Fruit fly (Drosophila melanogaster): ENCODE results near the gene Mrp5.

Mrp5 gene

DNA sequence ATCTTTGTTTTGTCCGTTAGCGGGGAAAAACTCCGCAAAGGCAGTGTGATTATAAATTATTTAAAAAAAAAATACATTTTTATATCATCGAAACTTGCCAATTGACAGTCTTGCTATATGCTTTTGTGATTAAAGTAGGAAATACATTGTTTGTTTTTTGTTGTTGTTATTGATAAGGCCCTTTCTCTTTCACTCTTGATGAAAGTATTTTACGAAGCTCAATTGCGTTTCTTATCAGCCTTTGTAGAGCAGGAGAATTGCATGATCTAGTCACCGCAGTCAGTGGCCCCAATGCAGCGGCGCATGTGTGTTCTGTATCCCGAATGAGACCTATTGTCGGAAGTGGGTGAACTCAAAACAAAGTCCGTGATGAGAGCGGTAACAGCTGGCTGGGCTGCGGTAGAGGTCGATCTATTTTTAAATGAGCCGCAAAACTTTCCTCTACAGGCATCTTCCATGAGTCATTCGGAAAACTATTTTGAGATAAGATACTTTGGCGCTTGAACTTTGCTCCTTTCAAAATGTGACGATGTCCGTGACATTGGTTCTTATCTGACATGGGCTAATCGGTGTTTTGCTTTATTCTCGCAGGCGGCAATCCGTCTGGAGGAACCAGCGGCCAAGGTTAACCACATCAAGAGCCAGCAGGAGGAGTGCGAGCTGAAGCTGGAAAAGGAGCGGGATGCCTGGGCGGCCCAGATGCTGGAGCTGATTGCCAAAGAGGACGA, 35.0 kb upstream of the Mrp5 start:
- TF ChIP-seq Vsx2 (GFP tag; optimal IDR thresholded peaks at IDR 0.05; ENCODE audit: partially characterized antibody) (no peak), Dfd (GFP tag; optimal IDR thresholded peaks at IDR 0.05) (no peak), Dif (GFP tag; optimal IDR thresholded peaks at IDR 0.05; ENCODE audit: partially characterized antibody) (no peak), sage (GFP tag; optimal IDR thresholded peaks at IDR 0.05) (no peak), Hr78 (GFP tag; optimal IDR thresholded peaks at IDR 0.05) (no peak), br (GFP tag; optimal IDR thresholded peaks at IDR 0.05) (peak; percentile 7), Rel (GFP tag; optimal IDR thresholded peaks at IDR 0.05) (no peak), Rel (tag; optimal IDR thresholded peaks at IDR 0.05) (peak; percentile 83), jim (GFP tag; optimal IDR thresholded peaks at IDR 0.05) (no peak)

DNA sequence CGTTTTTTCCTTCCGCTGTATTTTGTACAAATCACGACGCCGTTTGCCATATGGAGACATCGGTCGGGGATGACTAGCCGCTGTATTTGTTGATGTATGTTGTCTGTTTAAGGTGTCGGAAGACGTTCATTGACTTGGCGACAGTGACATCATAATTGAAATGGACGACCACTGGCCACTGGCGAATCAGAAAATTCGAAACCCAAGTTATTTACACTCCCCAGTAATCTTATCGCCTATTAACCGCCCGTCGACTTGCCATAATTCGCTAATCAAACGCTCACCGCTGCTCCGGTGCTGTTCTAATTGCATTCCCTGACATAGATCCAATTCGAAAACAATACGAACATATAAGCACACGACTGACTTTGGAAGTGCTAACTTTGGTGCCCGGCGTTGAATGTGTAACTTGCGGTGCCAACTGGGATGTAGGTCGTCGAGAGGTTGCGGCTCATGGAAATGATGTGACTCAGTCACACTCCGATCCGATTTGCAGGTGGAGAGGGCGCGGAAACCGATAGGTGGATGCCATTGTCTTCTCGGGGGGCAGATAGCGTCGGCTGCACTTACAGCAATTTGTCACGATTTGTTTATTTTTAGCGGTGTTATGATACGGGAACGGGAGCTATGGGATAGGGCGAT, 34.2 kb upstream of the Mrp5 start:
- no peak for TF ChIP-seq Abd-B (GFP tag; optimal IDR thresholded peaks at IDR 0.05)
- TF ChIP-seq N (GFP tag; optimal IDR thresholded peaks at IDR 0.05): no peak
- TF ChIP-seq Hr78 (GFP tag; optimal IDR thresholded peaks at IDR 0.05): no peak
- TF ChIP-seq Rel (GFP tag; optimal IDR thresholded peaks at IDR 0.05): no peak
- no peak for TF ChIP-seq Rel (tag; optimal IDR thresholded peaks at IDR 0.05)
- no peak for TF ChIP-seq sv (GFP tag; optimal IDR thresholded peaks at IDR 0.05)
- TF ChIP-seq dsf (GFP tag; optimal IDR thresholded peaks at IDR 0.05; ENCODE audit: borderline replicate concordance): no peak
- TF ChIP-seq Dif (GFP tag; optimal IDR thresholded peaks at IDR 0.05; ENCODE audit: partially characterized antibody): no peak
- no peak for TF ChIP-seq HLH106 (tag; optimal IDR thresholded peaks at IDR 0.05)
- TF ChIP-seq Mio (GFP tag; optimal IDR thresholded peaks at IDR 0.05): no peak
- TF ChIP-seq Hr83 (GFP tag; optimal IDR thresholded peaks at IDR 0.05; ENCODE audit: poor library complexity, severe bottlenecking): no peak
- TF ChIP-seq Sp1 (GFP tag; optimal IDR thresholded peaks at IDR 0.05): no peak
- TF ChIP-seq usp (GFP tag; optimal IDR thresholded peaks at IDR 0.05): no peak
- TF ChIP-seq Dfd (GFP tag; optimal IDR thresholded peaks at IDR 0.05): no peak
- no peak for TF ChIP-seq brk (GFP tag; optimal IDR thresholded peaks at IDR 0.05)
- TF ChIP-seq Myc (optimal IDR thresholded peaks at IDR 0.05): no peak
- TF ChIP-seq CG32264 (GFP tag; optimal IDR thresholded peaks at IDR 0.05): no peak
- TF ChIP-seq fru (GFP tag; optimal IDR thresholded peaks at IDR 0.05): no peak
- no peak for TF ChIP-seq jim (GFP tag; optimal IDR thresholded peaks at IDR 0.05)

DNA sequence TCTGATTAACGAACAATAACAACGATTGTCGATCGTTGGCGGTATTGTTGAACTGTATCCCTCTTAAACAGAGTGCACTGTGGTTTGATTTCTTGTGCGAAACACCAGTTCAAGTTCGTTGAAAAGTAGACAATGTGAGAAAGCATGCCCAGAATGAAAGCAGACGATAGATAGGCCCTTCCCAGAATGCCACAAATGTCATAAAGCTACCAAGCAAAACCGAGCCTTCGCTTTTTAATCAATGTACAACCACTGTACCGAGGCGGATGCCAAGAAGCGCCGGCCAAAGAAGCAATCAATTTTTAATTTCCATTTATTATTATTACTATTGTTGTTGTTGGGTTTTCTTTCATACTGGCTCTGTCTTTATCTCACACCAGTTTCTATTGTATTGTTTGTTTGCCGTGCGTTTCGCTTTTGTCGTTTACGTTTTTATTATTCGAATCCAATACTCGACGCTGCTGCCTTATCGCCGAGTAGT, 33.4 kb upstream of the Mrp5 start:
- TF ChIP-seq Myc (optimal IDR thresholded peaks at IDR 0.05) (no peak), OdsH (GFP tag; optimal IDR thresholded peaks at IDR 0.05) (peak; percentile 82), brk (GFP tag; optimal IDR thresholded peaks at IDR 0.05) (peak; percentile 75), dsf (GFP tag; optimal IDR thresholded peaks at IDR 0.05; ENCODE audit: borderline replicate concordance) (peak; percentile 23), fru (GFP tag; optimal IDR thresholded peaks at IDR 0.05) (peak; percentile 69), Rel (GFP tag; optimal IDR thresholded peaks at IDR 0.05) (peak; percentile 17), Rel (tag; optimal IDR thresholded peaks at IDR 0.05) (no peak), pan (optimal IDR thresholded peaks at IDR 0.05) (no peak), Hr83 (GFP tag; optimal IDR thresholded peaks at IDR 0.05; ENCODE audit: poor library complexity, severe bottlenecking) (peak; percentile 45), sv (GFP tag; optimal IDR thresholded peaks at IDR 0.05) (peak; percentile 77), rgr (GFP tag; optimal IDR thresholded peaks at IDR 0.05) (peak; percentile 87), N (GFP tag; optimal IDR thresholded peaks at IDR 0.05) (no peak), sage (GFP tag; optimal IDR thresholded peaks at IDR 0.05) (peak; percentile 40), Hnf4 (GFP tag; optimal IDR thresholded peaks at IDR 0.05) (peak; percentile 80), foxo (GFP tag; optimal IDR thresholded peaks at IDR 0.05) (peak; percentile 5 to 85), Jra (GFP tag; optimal IDR thresholded peaks at IDR 0.05) (peak; percentile 56), woc (GFP tag; optimal IDR thresholded peaks at IDR 0.05) (peak; percentile 41), dmrt93B (GFP tag; optimal IDR thresholded peaks at IDR 0.05) (peak; percentile 44), Dfd (GFP tag; optimal IDR thresholded peaks at IDR 0.05) (no peak), Abd-B (GFP tag; optimal IDR thresholded peaks at IDR 0.05) (no peak), CG9705 (GFP tag; optimal IDR thresholded peaks at IDR 0.05) (no peak), Hr78 (GFP tag; optimal IDR thresholded peaks at IDR 0.05) (no peak), Sp1 (GFP tag; optimal IDR thresholded peaks at IDR 0.05) (peak; percentile 39), HLH106 (tag; optimal IDR thresholded peaks at IDR 0.05) (peak; percentile 40), psq (GFP tag; optimal IDR thresholded peaks at IDR 0.05) (peak; percentile 69), CrebA (GFP tag; optimal IDR thresholded peaks at IDR 0.05; ENCODE audit: borderline replicate concordance) (no peak), br (GFP tag; optimal IDR thresholded peaks at IDR 0.05) (peak; percentile 88), h (GFP tag; optimal IDR thresholded peaks at IDR 0.05) (peak; percentile 88), CG32264 (GFP tag; optimal IDR thresholded peaks at IDR 0.05) (peak; percentile 64), ey (GFP tag; optimal IDR thresholded peaks at IDR 0.05) (peak; percentile 83)

Measured in whole organism, wandering third instar larva.